Worm (Caenorhabditis elegans) whole organism, young adult: Measurements from ENCODE around the gene C50H11.8.
"Not testable (repeated sequence)": the region's sequence is repeated elsewhere in the genome, so short reads cannot be mapped to it uniquely, and the experiment has no call there.

Source experiments
- B0019.2 ChIP-seq: fragments of 200-800 bp; sonication (Bioruptor generic); conservative IDR thresholded peaks from 2 replicates; pipeline ENCODE4 v1.3.6; 2022; ENCODE audit warnings: missing genetic modification reagents, missing genetic modification characterization, missing compliant biosample characterization
- B0035.1 ChIP-seq: sonication (generic microtip); optimal IDR thresholded peaks from 2 replicates; lab custom pipeline; 2016; ENCODE audit warnings: missing genetic modification characterization, mild to moderate bottlenecking, missing compliant biosample characterization, missing genotype, missing genetic modification reagents
- F52B5.7 ChIP-seq: sonication (generic microtip); optimal IDR thresholded peaks from 2 replicates; lab custom pipeline; 2016; ENCODE audit warnings: mild to moderate bottlenecking, missing genetic modification characterization, missing compliant biosample characterization
- F57A8.1 ChIP-seq: fragments of 200-800 bp; sonication (Bioruptor generic); optimal IDR thresholded peaks from 2 replicates; lab custom pipeline; 2018; ENCODE audit warnings: mild to moderate bottlenecking, missing genetic modification characterization, moderate library complexity, missing compliant biosample characterization
- Y53F4B.3 ChIP-seq: fragments of 200-800 bp; sonication (Bioruptor generic); IDR thresholded peaks from 2 replicates; pipeline ENCODE4 v1.3.6; 2022; ENCODE audit warnings: missing genetic modification reagents, missing genetic modification characterization, missing compliant biosample characterization
- Y79H2A.3 ChIP-seq: fragments of 200-800 bp; sonication (Bioruptor generic); conservative IDR thresholded peaks from 2 replicates; pipeline ENCODE4 v1.3.6; 2022; ENCODE audit warnings: missing genetic modification reagents, missing genetic modification characterization, missing compliant biosample characterization
- ZK185.1 ChIP-seq: sonication (generic microtip); optimal IDR thresholded peaks from 2 replicates; lab custom pipeline; 2016; ENCODE audit warnings: mild to moderate bottlenecking, missing genetic modification characterization, missing compliant biosample characterization; ENCODE audit not compliant: poor library complexity, severe bottlenecking
- akir-1 ChIP-seq: fragments of 200-800 bp; sonication (Bioruptor generic); optimal IDR thresholded peaks from 2 replicates; lab custom pipeline; 2018; ENCODE audit warnings: mild to moderate bottlenecking, missing genetic modification characterization, moderate library complexity, missing compliant biosample characterization
- aptf-3 ChIP-seq: fragments of 200-800 bp; sonication (Bioruptor generic); IDR thresholded peaks from 2 replicates; pipeline ENCODE4 v1.3.6; 2022; ENCODE audit warnings: missing genetic modification characterization, missing compliant biosample characterization
- attf-3 ChIP-seq: fragments of 200-800 bp; sonication (Bioruptor generic); conservative IDR thresholded peaks from 2 replicates; pipeline ENCODE4 v1.3.6; 2022; ENCODE audit warnings: missing genetic modification reagents, missing genetic modification characterization, missing compliant biosample characterization
- attf-6 ChIP-seq: fragments of 200-800 bp; sonication (Bioruptor generic); IDR thresholded peaks from 2 replicates; pipeline ENCODE4 v1.3.6; 2022; ENCODE audit warnings: missing genetic modification reagents, missing genetic modification characterization, missing compliant biosample characterization
- ceh-91 ChIP-seq: fragments of 200-800 bp; sonication (Bioruptor generic); IDR thresholded peaks from 2 replicates; pipeline ENCODE4 v1.3.6; 2022; ENCODE audit warnings: missing genetic modification reagents, missing genetic modification characterization, missing compliant biosample characterization
- dox-1 ChIP-seq: fragments of 200-800 bp; sonication (Bioruptor generic); IDR thresholded peaks from 2 replicates; pipeline ENCODE4 v1.3.6; 2022; ENCODE audit warnings: missing genetic modification reagents, missing genetic modification characterization, missing compliant biosample characterization
- dpl-1 ChIP-seq: fragments of 150-350 bp; optimal IDR thresholded peaks from 2 replicates; lab custom pipeline; 2014; ENCODE audit warnings: missing biosample characterization, missing genetic modification reagents, missing genetic modification characterization
- egl-44 ChIP-seq: fragments of 200-800 bp; sonication (Bioruptor generic); IDR thresholded peaks from 2 replicates; pipeline ENCODE4 v1.3.6; 2022; ENCODE audit warnings: missing genetic modification reagents, missing genetic modification characterization, missing compliant biosample characterization
- hlh-26 ChIP-seq: fragments of 200-800 bp; sonication (Bioruptor generic); conservative IDR thresholded peaks from 2 replicates; pipeline ENCODE4 v1.3.6; 2022; ENCODE audit warnings: missing genetic modification reagents, missing genetic modification characterization, missing compliant biosample characterization
- hmg-1.2 ChIP-seq: fragments of 200-800 bp; sonication (Bioruptor generic); IDR thresholded peaks from 2 replicates; pipeline ENCODE4 v1.3.6; 2022; ENCODE audit warnings: missing genetic modification reagents, missing genetic modification characterization, missing compliant biosample characterization
- hmg-20 ChIP-seq: fragments of 200-800 bp; sonication (Bioruptor generic); IDR thresholded peaks from 2 replicates; pipeline ENCODE4 v1.3.6; 2022; ENCODE audit warnings: missing genetic modification reagents, missing genetic modification characterization, missing compliant biosample characterization
- hrde-1 ChIP-seq: sonication (generic microtip); optimal IDR thresholded peaks from 2 replicates; lab custom pipeline; 2016; ENCODE audit warnings: missing genetic modification characterization, mild to moderate bottlenecking, missing compliant biosample characterization, moderate library complexity, missing genotype, missing genetic modification reagents, borderline replicate concordance
- let-607 ChIP-seq, 2 experiments: fragments of 200-800 bp in 1 of 2; sonication (Bioruptor generic) in 1 of 2; sonication (generic microtip) in 1 of 2; optimal IDR thresholded peaks; 2 replicates each; lab custom pipeline; 2016 to 2018; ENCODE audit warnings: mild to moderate bottlenecking in 2 of 2, missing compliant biosample characterization in 2 of 2, missing genetic modification characterization in 2 of 2, moderate library complexity in 2 of 2, missing genotype in 1 of 2
- lin-54 ChIP-seq: fragments of 200-800 bp; sonication (Bioruptor generic); optimal IDR thresholded peaks from 2 replicates; lab custom pipeline; 2018; ENCODE audit warnings: mild to moderate bottlenecking, missing genetic modification characterization, missing compliant biosample characterization
- lsy-27 ChIP-seq: sonication (generic microtip); optimal IDR thresholded peaks from 2 replicates; lab custom pipeline; 2017; ENCODE audit warnings: missing genetic modification characterization, mild to moderate bottlenecking, missing compliant biosample characterization, antibody characterized with exemption, missing genotype, borderline replicate concordance; ENCODE audit not compliant: insufficient read depth
- madf-3 ChIP-seq: fragments of 200-800 bp; sonication (Bioruptor generic); IDR thresholded peaks from 2 replicates; pipeline ENCODE4 v1.3.6; 2022; ENCODE audit warnings: missing genetic modification reagents, missing genetic modification characterization, missing compliant biosample characterization
- nhr-80 ChIP-seq: sonication (generic microtip); optimal IDR thresholded peaks from 2 replicates; lab custom pipeline; 2016; ENCODE audit warnings: missing genetic modification characterization, missing compliant biosample characterization
- pha-4 ChIP-seq: fragments of 150-350 bp; sonication (generic microtip); optimal IDR thresholded peaks from 2 replicates; lab custom pipeline; 2014; ENCODE audit warnings: missing biosample characterization, missing genetic modification reagents, missing genetic modification characterization
- snpc-3.4 ChIP-seq: sonication (generic microtip); optimal IDR thresholded peaks from 2 replicates; lab custom pipeline; 2017; ENCODE audit warnings: missing genetic modification characterization, mild to moderate bottlenecking, missing compliant biosample characterization, antibody characterized with exemption, moderate library complexity, missing genotype, missing genetic modification reagents
- tlf-1 ChIP-seq: fragments of 200-800 bp; sonication (Bioruptor generic); optimal IDR thresholded peaks from 2 replicates; lab custom pipeline; 2018; ENCODE audit warnings: mild to moderate bottlenecking, missing genetic modification characterization, missing compliant biosample characterization
- unc-130 ChIP-seq: sonication (generic microtip); optimal IDR thresholded peaks from 2 replicates; lab custom pipeline; 2016; ENCODE audit warnings: missing genetic modification reagents, missing genetic modification characterization, missing compliant biosample characterization
- xnd-1 ChIP-seq: sonication (generic microtip); optimal IDR thresholded peaks from 2 replicates; lab custom pipeline; 2016; ENCODE audit warnings: missing genotype, missing genetic modification reagents, missing genetic modification characterization, missing compliant biosample characterization
- zfh-2 ChIP-seq: fragments of 200-800 bp; sonication (Bioruptor generic); conservative IDR thresholded peaks from 2 replicates; pipeline ENCODE4 v1.3.6; 2022; ENCODE audit warnings: missing genetic modification reagents, missing genetic modification characterization, missing compliant biosample characterization

The C50H11.8 gene

ce11 chrV:3046364-3046763 is 8.0 kb upstream of the C50H11.8 start:
- TF ChIP-seq ceh-91 (no peak), Y79H2A.3 (no peak), dpl-1 (GFP tag; lab: Kevin White, UChicago) (no peak), snpc-3.4 (tag; lab: Kevin White, UChicago) (no peak), zfh-2 (GFP tag; lab: Robert Waterston, UW) (peak; percentile 78), madf-3 (GFP tag; lab: Robert Waterston, UW) (0 out of 2 replicates have a peak, but pooled peaks have one; percentile 17)

DNA sequence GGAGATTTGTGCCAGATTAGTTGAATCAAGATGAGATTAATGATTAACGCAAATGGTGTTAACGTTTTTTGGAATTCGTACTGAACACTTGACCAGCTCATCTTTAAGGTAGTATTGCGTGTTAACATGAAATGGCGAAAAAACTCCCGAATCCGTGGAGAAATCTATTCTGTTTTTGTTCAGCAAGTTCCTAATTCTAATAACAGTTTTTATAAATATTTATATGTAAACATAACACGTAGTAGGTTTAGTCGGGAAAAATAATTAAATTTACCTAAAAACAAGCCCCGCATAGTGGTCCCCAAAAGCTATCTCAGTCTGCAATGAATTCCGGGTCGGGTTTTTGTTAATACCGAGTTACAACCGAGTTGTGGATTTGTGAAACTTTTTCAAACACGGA is 4.6 kb downstream of the C50H11.8 start, which contains the start of gene str-244:
Gene str-244 (minus strand): TSS at position 101 of the 400 bp plus-strand sequence.
- TF ChIP-seq ZK185.1 (tag; lab: Kevin White, UChicago) (no peak), unc-130 (GFP tag; lab: Kevin White, UChicago) (no peak), akir-1 (GFP tag; lab: Kevin White, UChicago) (no peak), lsy-27 (tag; lab: Kevin White, UChicago) (no peak), ceh-91 (no peak), nhr-80 (tag; lab: Kevin White, UChicago) (no peak), lin-54 (GFP tag; lab: Kevin White, UChicago) (no peak), hrde-1 (tag; lab: Kevin White, UChicago) (no peak), B0019.2 (GFP tag; lab: Robert Waterston, UW) (no peak), attf-3 (GFP tag; lab: Robert Waterston, UW) (no peak), tlf-1 (GFP tag; lab: Kevin White, UChicago) (no peak), hlh-26 (GFP tag; lab: Robert Waterston, UW) (no peak), aptf-3 (GFP tag; lab: Robert Waterston, UW) (no peak)
- TF ChIP-seq, all 124 proteins: peak for 0

ce11 chrV:3062078-3062477 is 7.7 kb downstream of the C50H11.8 start, which contains the start of gene srt-15:
TSS of gene srt-15 (minus strand) at chrV:3062178.
- TF ChIP-seq Y53F4B.3 (GFP tag; lab: Robert Waterston, UW) (no peak), egl-44 (no peak), hmg-1.2 (GFP tag; lab: Robert Waterston, UW) (no peak), let-607 (tag; optimal IDR thresholded peaks at IDR 0.05; lab: Kevin White, UChicago) (no peak), dox-1 (GFP tag; lab: Robert Waterston, UW) (no peak), xnd-1 (tag; lab: Kevin White, UChicago) (no peak), hmg-20 (no peak), lsy-27 (tag; lab: Kevin White, UChicago) (no peak), F57A8.1 (GFP tag; lab: Kevin White, UChicago) (no peak), attf-6 (no peak), F52B5.7 (tag; lab: Kevin White, UChicago) (no peak)

- TF ChIP-seq ceh-91; B0035.1 (tag; lab: Kevin White, UChicago); pha-4 (tag; lab: Kevin White, UChicago): not testable (repeated sequence)
Observed at ce11 chrV:3064418-3064817, 10.1 kb downstream of the C50H11.8 start, which contains the start of gene srt-16. TSS of gene srt-16 (minus strand) at chrV:3064518.

DNA sequence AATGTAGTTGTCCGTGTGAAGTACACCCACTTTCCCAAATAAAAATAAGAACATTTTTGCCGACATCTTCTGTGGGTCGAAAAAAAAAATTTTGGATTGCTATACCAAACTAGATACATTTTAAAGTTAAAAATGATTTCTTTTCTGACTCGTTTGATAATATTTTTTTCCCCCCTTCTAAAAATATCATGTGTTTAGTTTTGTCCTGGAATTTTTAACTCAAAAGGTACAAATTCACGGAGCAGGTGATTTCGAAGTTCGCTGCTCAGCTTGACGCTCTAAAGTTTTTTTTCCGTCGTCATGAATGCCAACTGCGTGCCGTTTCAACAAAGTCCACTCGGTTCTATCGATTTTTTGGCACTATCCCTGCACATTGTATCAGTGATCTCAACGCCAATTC is 11.6 kb downstream of the C50H11.8 start, which contains the start of gene srh-185:
Gene srh-185 (plus strand): TSS at position 301 of the 400 bp plus-strand sequence.
- no peak for TF ChIP-seq egl-44
